Worm (Caenorhabditis elegans): ENCODE results near the gene cic-1.

ce11 chrIII:2418981-2419380 lies 18.0 kb upstream of the cic-1 start:
- no peak for TF ChIP-seq snpc-4 (tag; optimal IDR thresholded peaks at IDR 0.05)
- TF ChIP-seq lir-3 (tag; optimal IDR thresholded peaks at IDR 0.05) = no peak
- no peak for TF ChIP-seq zag-1 (tag; optimal IDR thresholded peaks at IDR 0.05)
- TF ChIP-seq lin-13 (GFP tag; optimal IDR thresholded peaks at IDR 0.05) = no peak
- TF ChIP-seq nhr-76 (tag; optimal IDR thresholded peaks at IDR 0.05) = no peak
- no peak for TF ChIP-seq unc-62 (GFP tag; optimal IDR thresholded peaks at IDR 0.05 in 1 of 2)
- no peak for TF ChIP-seq unc-62 (tag; optimal IDR thresholded peaks at IDR 0.05)
